Worm (Caenorhabditis elegans) whole organism, midembryonic: ENCODE measurements around the gene ZK418.13.

Source experiments
- T22C8.4 ChIP-seq: fragments of 200-800 bp; sonication (Bioruptor generic); IDR thresholded peaks from 2 replicates; pipeline ENCODE4 v1.3.6; 2022; ENCODE audit warnings: missing genetic modification characterization, missing compliant biosample characterization
- cog-1 ChIP-seq: sonication (generic microtip); optimal IDR thresholded peaks from 2 replicates; lab custom pipeline; 2016; ENCODE audit warnings: missing genetic modification characterization, missing compliant biosample characterization
- flt-1 ChIP-seq: fragments of 200-800 bp; sonication (Bioruptor generic); IDR thresholded peaks from 2 replicates; pipeline ENCODE4 v1.3.6; 2022; ENCODE audit warnings: missing genetic modification characterization, missing compliant biosample characterization
- klf-2 ChIP-seq: fragments of 200-800 bp; sonication (Bioruptor generic); conservative IDR thresholded peaks from 2 replicates; pipeline ENCODE4 v1.3.6; 2022; ENCODE audit warnings: missing genetic modification reagents, missing genetic modification characterization, missing compliant biosample characterization
- med-1 ChIP-seq: sonication (generic microtip); optimal IDR thresholded peaks from 2 replicates; lab custom pipeline; 2017; ENCODE audit warnings: missing genetic modification characterization, mild to moderate bottlenecking, missing compliant biosample characterization, antibody characterized with exemption, missing genetic modification reagents; ENCODE audit not compliant: insufficient read depth
- ref-1 ChIP-seq: fragments of 200-800 bp; sonication (Bioruptor generic); conservative IDR thresholded peaks from 2 replicates; pipeline ENCODE4 v1.3.6; 2022; ENCODE audit warnings: missing genetic modification reagents, missing genetic modification characterization, missing compliant biosample characterization
- tab-1 ChIP-seq: fragments of 200-800 bp; sonication (Bioruptor generic); IDR thresholded peaks from 2 replicates; pipeline ENCODE4 v1.3.6; 2022; ENCODE audit warnings: missing genetic modification characterization, missing compliant biosample characterization
- ztf-23 ChIP-seq: fragments of 200-800 bp; sonication (Bioruptor generic); IDR thresholded peaks from 2 replicates; pipeline ENCODE4 v1.3.6; 2022; ENCODE audit warnings: missing genetic modification reagents, missing genetic modification characterization, missing compliant biosample characterization
- ztf-29 ChIP-seq: fragments of 200-800 bp; sonication (Bioruptor generic); IDR thresholded peaks from 2 replicates; pipeline ENCODE4 v1.3.6; 2022; ENCODE audit warnings: missing genetic modification reagents, missing genetic modification characterization, missing compliant biosample characterization

ce11 chrIII:7030044-7030804 is 46.1 kb downstream of the ZK418.13 start:
- TF ChIP-seq flt-1 (GFP tag; lab: Robert Waterston, UW) (peak; percentile 80), ztf-23 (GFP tag; lab: Robert Waterston, UW) (0 out of 2 replicates have a peak, but pooled peaks have one; percentile 11), tab-1 (GFP tag; lab: Robert Waterston, UW) (peak; percentile 76; the same call in 1 of the 2 replicates), ztf-29 (GFP tag; lab: Robert Waterston, UW) (peak; percentile 38; the same call in 1 of the 2 replicates), med-1 (GFP tag; lab: Kevin White, UChicago) (no peak), T22C8.4 (GFP tag; lab: Robert Waterston, UW) (peak; percentile 55; the same call in 1 of the 2 replicates), klf-2 (GFP tag; lab: Robert Waterston, UW) (no peak), ref-1 (GFP tag; lab: Robert Waterston, UW) (0 out of 2 replicates have a peak, but pooled peaks have one; percentile 31), cog-1 (tag; lab: Kevin White, UChicago) (no peak)
